Worm (Caenorhabditis elegans) whole organism, L3 larva: ENCODE results near the gene pgp-8.

Experiments
- fos-1 ChIP-seq: fragments of 150-350 bp; optimal IDR thresholded peaks from 2 replicates; lab custom pipeline; 2014; ENCODE audit warnings: missing biosample characterization, missing genetic modification characterization
- jun-1 ChIP-seq: fragments of 150-350 bp; optimal IDR thresholded peaks from 2 replicates; lab custom pipeline; 2014; ENCODE audit warnings: missing biosample characterization, missing genetic modification reagents, missing genetic modification characterization
- lin-15B ChIP-seq: fragments of 150-350 bp; optimal IDR thresholded peaks from 2 replicates; lab custom pipeline; 2014; ENCODE audit warnings: missing biosample characterization, missing genetic modification characterization
- lsy-12 ChIP-seq: sonication (generic microtip); optimal IDR thresholded peaks from 2 replicates; lab custom pipeline; 2016; ENCODE audit warnings: mild to moderate bottlenecking, missing genetic modification characterization, missing compliant biosample characterization
- nfya-1 ChIP-seq: sonication (generic microtip); optimal IDR thresholded peaks from 2 replicates; lab custom pipeline; 2017; ENCODE audit warnings: missing genetic modification characterization, mild to moderate bottlenecking, missing compliant biosample characterization, antibody characterized with exemption, moderate library complexity; ENCODE audit not compliant: insufficient read depth
- nhr-25 ChIP-seq: sonication (generic microtip); optimal IDR thresholded peaks from 2 replicates; lab custom pipeline; 2017; ENCODE audit warnings: missing biosample characterization, missing genetic modification characterization
- nhr-76 ChIP-seq: fragments of 150-350 bp; sonication (generic microtip); optimal IDR thresholded peaks from 5 replicates; lab custom pipeline; 2014; ENCODE audit warnings: missing biosample characterization, missing genetic modification characterization
- nhr-77 ChIP-seq: fragments of 150-350 bp; optimal IDR thresholded peaks from 2 replicates; lab custom pipeline; 2014; ENCODE audit warnings: missing biosample characterization, missing genetic modification characterization
- pqm-1 ChIP-seq: fragments of 150-350 bp; optimal IDR thresholded peaks from 2 replicates; lab custom pipeline; 2017; ENCODE audit warnings: missing biosample characterization, missing genetic modification characterization, inconsistent platforms
- snpc-4 ChIP-seq: fragments of 150-350 bp; optimal IDR thresholded peaks from 2 replicates; lab custom pipeline; 2014; ENCODE audit warnings: missing biosample characterization, missing genetic modification characterization
- unc-39 ChIP-seq: sonication (generic microtip); optimal IDR thresholded peaks from 4 replicates; lab custom pipeline; 2017; ENCODE audit warnings: missing biosample characterization, missing genetic modification characterization
- ztf-4 ChIP-seq: fragments of 150-350 bp; optimal IDR thresholded peaks from 2 replicates; lab custom pipeline; 2014; ENCODE audit warnings: missing biosample characterization, missing genetic modification characterization

ce11 chrX:10838550-10838949, 25.7 kb downstream of the pgp-8 start, which contains the start of gene plc-1:
- TF ChIP-seq nfya-1 (tag; lab: Kevin White, UChicago) (no peak), lin-15B (tag; lab: Kevin White, UChicago) (no peak), snpc-4 (tag; lab: Kevin White, UChicago) (no peak), fos-1 (tag; lab: Kevin White, UChicago) (no peak), nhr-25 (tag; lab: Kevin White, UChicago) (no peak), jun-1 (tag; lab: Kevin White, UChicago) (no peak), nhr-76 (no peak), nhr-77 (tag; lab: Kevin White, UChicago) (no peak), unc-39 (tag; lab: Kevin White, UChicago) (no peak), lsy-12 (tag; lab: Kevin White, UChicago) (no peak), ztf-4 (no peak), pqm-1 (tag; lab: Kevin White, UChicago) (no peak)
